Worm (Caenorhabditis elegans) whole organism, young adult: Measurements from ENCODE around the gene srsx-16.

Source experiments
- B0336.3 ChIP-seq: fragments of 200-800 bp; sonication (Bioruptor generic); IDR thresholded peaks from 2 replicates; pipeline ENCODE4 v1.3.6; 2022; ENCODE audit warnings: missing genetic modification characterization, missing compliant biosample characterization
- F37B4.10 ChIP-seq: fragments of 200-800 bp; sonication (Bioruptor generic); IDR thresholded peaks from 2 replicates; pipeline ENCODE4 v1.3.6; 2022; ENCODE audit warnings: missing genetic modification characterization, missing compliant biosample characterization
- F52B5.7 ChIP-seq: sonication (generic microtip); optimal IDR thresholded peaks from 2 replicates; lab custom pipeline; 2016; ENCODE audit warnings: mild to moderate bottlenecking, missing genetic modification characterization, missing compliant biosample characterization
- F57A8.1 ChIP-seq: fragments of 200-800 bp; sonication (Bioruptor generic); optimal IDR thresholded peaks from 2 replicates; lab custom pipeline; 2018; ENCODE audit warnings: mild to moderate bottlenecking, missing genetic modification characterization, moderate library complexity, missing compliant biosample characterization
- F57C9.4 ChIP-seq: sonication (generic microtip); optimal IDR thresholded peaks from 2 replicates; lab custom pipeline; 2017; ENCODE audit warnings: mild to moderate bottlenecking, missing genetic modification characterization, missing compliant biosample characterization
- K11D2.4 ChIP-seq: fragments of 200-800 bp; sonication (Bioruptor generic); IDR thresholded peaks from 2 replicates; pipeline ENCODE4 v1.3.6; 2022; ENCODE audit warnings: missing genetic modification reagents, missing genetic modification characterization, missing compliant biosample characterization
- Y53F4B.3 ChIP-seq: fragments of 200-800 bp; sonication (Bioruptor generic); IDR thresholded peaks from 2 replicates; pipeline ENCODE4 v1.3.6; 2022; ENCODE audit warnings: missing genetic modification reagents, missing genetic modification characterization, missing compliant biosample characterization
- Y53G8AR.9 ChIP-seq: fragments of 200-800 bp; sonication (Bioruptor generic); conservative IDR thresholded peaks from 2 replicates; pipeline ENCODE4 v1.3.6; 2022; ENCODE audit warnings: missing genetic modification reagents, missing genetic modification characterization, missing compliant biosample characterization
- atf-7 ChIP-seq: sonication (generic microtip); optimal IDR thresholded peaks from 2 replicates; lab custom pipeline; 2017; ENCODE audit warnings: mild to moderate bottlenecking, missing genetic modification characterization, missing compliant biosample characterization
- cebp-1 ChIP-seq, 2 experiments: fragments of 200-800 bp in 1 of 2; sonication (Bioruptor generic) in 1 of 2; sonication (generic microtip) in 1 of 2; IDR thresholded peaks in 1 of 2; optimal IDR thresholded peaks in 1 of 2; 2 replicates each; pipeline versions ENCODE4 v1.3.6 to Lab custom; 2017 to 2022; ENCODE audit warnings: missing compliant biosample characterization in 2 of 2, missing genetic modification characterization in 2 of 2, mild to moderate bottlenecking in 1 of 2, missing genetic modification reagents in 1 of 2, moderate library complexity in 1 of 2
- cebp-2 ChIP-seq: fragments of 200-800 bp; sonication (Bioruptor generic); IDR thresholded peaks from 2 replicates; pipeline ENCODE4 v1.3.6; 2022; ENCODE audit warnings: missing genetic modification characterization, missing compliant biosample characterization
- ceh-58 ChIP-seq: fragments of 200-800 bp; sonication (Bioruptor generic); IDR thresholded peaks from 2 replicates; pipeline ENCODE4 v1.3.6; 2022; ENCODE audit warnings: missing genetic modification characterization, missing compliant biosample characterization
- ceh-79 ChIP-seq: sonication (generic microtip); optimal IDR thresholded peaks from 2 replicates; lab custom pipeline; 2017; ENCODE audit warnings: mild to moderate bottlenecking, missing genetic modification characterization, missing compliant biosample characterization
- chd-7 ChIP-seq: sonication (generic microtip); optimal IDR thresholded peaks from 2 replicates; lab custom pipeline; 2016; ENCODE audit warnings: mild to moderate bottlenecking, missing genetic modification characterization, moderate library complexity, missing compliant biosample characterization
- dpl-1 ChIP-seq: fragments of 150-350 bp; optimal IDR thresholded peaks from 2 replicates; lab custom pipeline; 2014; ENCODE audit warnings: missing biosample characterization, missing genetic modification reagents, missing genetic modification characterization
- ekl-4 ChIP-seq: fragments of 200-800 bp; sonication (Bioruptor generic); IDR thresholded peaks from 2 replicates; pipeline ENCODE4 v1.3.6; 2022; ENCODE audit warnings: missing genetic modification reagents, missing genetic modification characterization, missing compliant biosample characterization
- him-1 ChIP-seq: sonication (generic microtip); optimal IDR thresholded peaks from 2 replicates; lab custom pipeline; 2016; ENCODE audit warnings: missing genotype, missing genetic modification reagents, missing genetic modification characterization, missing compliant biosample characterization
- hmg-1.2 ChIP-seq: fragments of 200-800 bp; sonication (Bioruptor generic); IDR thresholded peaks from 2 replicates; pipeline ENCODE4 v1.3.6; 2022; ENCODE audit warnings: missing genetic modification reagents, missing genetic modification characterization, missing compliant biosample characterization
- let-526 ChIP-seq: fragments of 200-800 bp; sonication (Bioruptor generic); IDR thresholded peaks from 2 replicates; pipeline ENCODE4 v1.3.6; 2022; ENCODE audit warnings: missing genetic modification reagents, missing genetic modification characterization, missing compliant biosample characterization
- let-607 ChIP-seq, 2 experiments: fragments of 200-800 bp in 1 of 2; sonication (Bioruptor generic) in 1 of 2; sonication (generic microtip) in 1 of 2; optimal IDR thresholded peaks; 2 replicates each; lab custom pipeline; 2016 to 2018; ENCODE audit warnings: mild to moderate bottlenecking in 2 of 2, missing compliant biosample characterization in 2 of 2, missing genetic modification characterization in 2 of 2, moderate library complexity in 2 of 2, missing genotype in 1 of 2
- lin-26 ChIP-seq: fragments of 200-800 bp; sonication (Bioruptor generic); IDR thresholded peaks from 2 replicates; pipeline ENCODE4 v1.3.6; 2022; ENCODE audit warnings: missing genetic modification reagents, missing genetic modification characterization, missing compliant biosample characterization
- lin-35 ChIP-seq, 3 experiments: fragments of 150-350 bp in 2 of 3; sonication (generic microtip) in 1 of 3; optimal IDR thresholded peaks; 2 replicates each; lab custom pipeline; 2014 to 2018; ENCODE audit warnings: missing biosample characterization in 3 of 3, missing genetic modification characterization in 3 of 3, missing genetic modification reagents in 3 of 3
- lin-40 ChIP-seq: sonication (generic microtip); optimal IDR thresholded peaks from 2 replicates; lab custom pipeline; 2016; ENCODE audit warnings: missing genetic modification characterization, mild to moderate bottlenecking, missing compliant biosample characterization, missing genotype, missing genetic modification reagents
- lin-54 ChIP-seq: fragments of 200-800 bp; sonication (Bioruptor generic); optimal IDR thresholded peaks from 2 replicates; lab custom pipeline; 2018; ENCODE audit warnings: mild to moderate bottlenecking, missing genetic modification characterization, missing compliant biosample characterization
- lsy-27 ChIP-seq: sonication (generic microtip); optimal IDR thresholded peaks from 2 replicates; lab custom pipeline; 2017; ENCODE audit warnings: missing genetic modification characterization, mild to moderate bottlenecking, missing compliant biosample characterization, antibody characterized with exemption, missing genotype, borderline replicate concordance; ENCODE audit not compliant: insufficient read depth
- madf-3 ChIP-seq: fragments of 200-800 bp; sonication (Bioruptor generic); IDR thresholded peaks from 2 replicates; pipeline ENCODE4 v1.3.6; 2022; ENCODE audit warnings: missing genetic modification reagents, missing genetic modification characterization, missing compliant biosample characterization
- nfyb-1 ChIP-seq: fragments of 200-800 bp; sonication (Bioruptor generic); IDR thresholded peaks from 2 replicates; pipeline ENCODE4 v1.3.6; 2022; ENCODE audit warnings: missing genetic modification reagents, missing genetic modification characterization, missing compliant biosample characterization
- nhr-27 ChIP-seq: fragments of 200-800 bp; sonication (Bioruptor generic); optimal IDR thresholded peaks from 2 replicates; lab custom pipeline; 2018; ENCODE audit warnings: mild to moderate bottlenecking, missing genetic modification characterization, moderate library complexity, missing compliant biosample characterization
- nhr-80 ChIP-seq: sonication (generic microtip); optimal IDR thresholded peaks from 2 replicates; lab custom pipeline; 2016; ENCODE audit warnings: missing genetic modification characterization, missing compliant biosample characterization
- pha-4 ChIP-seq: fragments of 150-350 bp; sonication (generic microtip); optimal IDR thresholded peaks from 2 replicates; lab custom pipeline; 2014; ENCODE audit warnings: missing biosample characterization, missing genetic modification reagents, missing genetic modification characterization
- repo-1 ChIP-seq: sonication (generic microtip); optimal IDR thresholded peaks from 2 replicates; lab custom pipeline; 2017; ENCODE audit warnings: mild to moderate bottlenecking, missing genetic modification characterization, missing compliant biosample characterization
- rpc-1 ChIP-seq, 2 experiments: fragments of 150-350 bp in 1 of 2; sonication (generic microtip) in 1 of 2; optimal IDR thresholded peaks; 2 replicates each; lab custom pipeline; 2014 to 2018; ENCODE audit warnings: missing biosample characterization in 1 of 2, missing genetic modification characterization in 1 of 2, missing genetic modification reagents in 1 of 2, missing genotype in 1 of 2
- snpc-1.3 ChIP-seq: sonication (generic microtip); optimal IDR thresholded peaks from 2 replicates; lab custom pipeline; 2017; ENCODE audit warnings: missing genetic modification characterization, mild to moderate bottlenecking, missing compliant biosample characterization, antibody characterized with exemption, moderate library complexity, missing genotype, missing genetic modification reagents; ENCODE audit not compliant: insufficient read depth
- snpc-4 ChIP-seq, 5 experiments: fragments of 150-350 bp in 1 of 5; sonication (generic microtip) in 4 of 5; optimal IDR thresholded peaks; 2 replicates each; lab custom pipeline; 2014 to 2018; ENCODE audit warnings: missing genetic modification characterization in 5 of 5, missing biosample characterization in 3 of 5, antibody characterized with exemption in 2 of 5, mild to moderate bottlenecking in 2 of 5, missing compliant biosample characterization in 2 of 5, missing genotype in 2 of 5, moderate library complexity in 2 of 5, missing genetic modification reagents in 1 of 5
- sptf-2 ChIP-seq: fragments of 200-800 bp; sonication (Bioruptor generic); optimal IDR thresholded peaks from 2 replicates; lab custom pipeline; 2018; ENCODE audit warnings: mild to moderate bottlenecking, missing genetic modification characterization, missing compliant biosample characterization
- zfh-2 ChIP-seq: fragments of 200-800 bp; sonication (Bioruptor generic); conservative IDR thresholded peaks from 2 replicates; pipeline ENCODE4 v1.3.6; 2022; ENCODE audit warnings: missing genetic modification reagents, missing genetic modification characterization, missing compliant biosample characterization

The srsx-16 gene

DNA sequence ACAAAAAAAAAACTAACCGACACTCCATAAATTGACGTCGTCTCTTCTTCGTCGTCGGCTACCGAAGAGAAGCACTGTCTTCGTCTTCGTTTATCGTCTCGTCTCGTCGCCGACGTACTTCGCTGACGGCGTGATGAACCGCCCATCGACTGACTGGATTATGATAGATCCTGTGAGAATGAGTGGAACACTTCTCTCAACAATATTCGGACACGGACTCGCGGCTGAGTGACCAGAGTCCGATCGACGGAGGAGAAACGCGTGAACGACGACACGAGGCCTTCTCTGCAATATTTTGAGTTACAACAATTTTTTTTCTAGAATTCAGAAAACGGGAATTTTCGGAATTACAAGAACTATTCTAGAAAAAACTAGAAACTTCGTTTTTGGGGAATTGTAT lies 40.7 kb upstream of the srsx-16 start, which contains the start of gene skn-1:
skn-1 (minus strand) TSS at position 146 of the 400 bp plus-strand sequence.
- TF ChIP-seq cebp-1 (GFP tag; IDR thresholded peaks at IDR 0.05; lab: Robert Waterston, UW) (0 out of 2 replicates have a peak, but pooled peaks have one; percentile 20), cebp-1 (tag; optimal IDR thresholded peaks at IDR 0.05; lab: Kevin White, UChicago) (peak; percentile 13), lsy-27 (no peak), B0336.3 (GFP tag; lab: Robert Waterston, UW) (peak; percentile 26; the same call in 1 of the 2 replicates), nfyb-1 (GFP tag; lab: Robert Waterston, UW) (peak; percentile 76; the same call in 1 of the 2 replicates), madf-3 (GFP tag; lab: Robert Waterston, UW) (0 out of 2 replicates have a peak, but pooled peaks have one; percentile 32), him-1 (no peak), sptf-2 (GFP tag; lab: Kevin White, UChicago) (no peak), repo-1 (tag; lab: Kevin White, UChicago) (peak; percentile 52), lin-40 (no peak), K11D2.4 (GFP tag; lab: Robert Waterston, UW) (no peak), dpl-1 (GFP tag; lab: Kevin White, UChicago) (no peak), hmg-1.2 (GFP tag; lab: Robert Waterston, UW) (no peak), lin-54 (peak; percentile 13), Y53F4B.3 (no peak), let-526 (GFP tag; lab: Robert Waterston, UW) (0 out of 2 replicates have a peak, but pooled peaks have one; percentile 21), ceh-79 (tag; lab: Kevin White, UChicago) (no peak), zfh-2 (GFP tag; lab: Robert Waterston, UW) (0 out of 2 replicates have a peak, but pooled peaks have one; percentile 12), nhr-27 (tag; lab: Kevin White, UChicago) (no peak), let-607 (tag; optimal IDR thresholded peaks at IDR 0.05; lab: Kevin White, UChicago) (no peak), F57A8.1 (GFP tag; lab: Kevin White, UChicago) (no peak)

DNA sequence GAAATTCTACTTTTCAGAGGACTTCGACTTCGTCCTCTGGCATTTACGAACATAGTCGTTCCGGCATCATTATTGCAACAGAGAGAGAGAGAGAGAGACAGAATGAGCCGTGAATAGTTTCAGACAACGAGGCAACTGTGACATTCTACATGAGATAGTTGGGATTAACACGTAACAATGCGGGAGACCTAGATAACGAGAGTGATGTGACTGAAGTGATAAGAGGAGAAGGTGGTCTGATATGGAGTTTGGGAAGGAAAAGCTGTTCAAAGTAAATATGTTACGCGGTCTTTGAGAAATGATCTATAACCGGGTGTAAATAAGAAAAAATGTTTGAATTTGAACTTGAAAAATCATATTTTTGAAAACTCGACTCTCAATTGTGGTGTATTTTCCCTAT lies 39.9 kb upstream of the srsx-16 start:
- 0 out of 2 replicates have a peak, but pooled peaks have one; percentile 22 for TF ChIP-seq ekl-4 (GFP tag; lab: Robert Waterston, UW)
- TF ChIP-seq madf-3 (GFP tag; lab: Robert Waterston, UW): no peak
- TF ChIP-seq cebp-1 (GFP tag; IDR thresholded peaks at IDR 0.05; lab: Robert Waterston, UW): 0 out of 2 replicates have a peak, but pooled peaks have one; percentile 31
- peak; percentile 27 for TF ChIP-seq cebp-1 (tag; optimal IDR thresholded peaks at IDR 0.05; lab: Kevin White, UChicago)
- TF ChIP-seq hmg-1.2 (GFP tag; lab: Robert Waterston, UW): peak; percentile 40; the same call in 1 of the 2 replicates
- peak; percentile 48 for TF ChIP-seq nhr-80 (tag; lab: Kevin White, UChicago)
- no peak for TF ChIP-seq snpc-1.3
- no peak for TF ChIP-seq Y53G8AR.9 (GFP tag; lab: Robert Waterston, UW)
- TF ChIP-seq lin-26 (GFP tag; lab: Robert Waterston, UW): no peak
- no peak for TF ChIP-seq F37B4.10
- peak; percentile 43; the same call in 1 of the 2 replicates for TF ChIP-seq nfyb-1 (GFP tag; lab: Robert Waterston, UW)
- no peak for TF ChIP-seq chd-7

DNA sequence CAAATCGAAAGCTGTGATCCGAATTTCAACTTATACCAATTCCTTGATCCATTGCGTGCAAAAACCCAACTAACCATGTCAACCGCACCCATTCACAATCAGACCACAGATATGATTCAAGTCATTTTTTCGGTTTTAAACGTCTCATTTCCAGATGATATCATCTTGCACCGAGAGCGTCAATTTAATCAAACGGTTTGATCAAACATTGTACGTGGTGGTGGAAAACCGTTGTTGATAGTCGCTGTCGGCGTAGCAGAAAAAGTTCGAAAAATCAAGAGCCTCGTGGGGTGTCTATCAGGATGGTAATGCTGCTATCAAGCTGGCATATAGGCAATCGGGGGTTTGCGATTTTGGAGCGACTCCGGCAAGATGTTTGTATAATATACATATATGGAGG lies 39.4 kb upstream of the srsx-16 start:
- TF ChIP-seq B0336.3 (GFP tag; lab: Robert Waterston, UW): 0 out of 2 replicates have a peak, but pooled peaks have one; percentile 17
- no peak for TF ChIP-seq F52B5.7 (tag; lab: Kevin White, UChicago)
- peak; percentile 54 for TF ChIP-seq atf-7
- TF ChIP-seq nhr-80 (tag; lab: Kevin White, UChicago): peak; percentile 62
- TF ChIP-seq lin-35 (GFP tag; optimal IDR thresholded peaks at IDR 0.05; lab: Kevin White, UChicago): no peak
- TF ChIP-seq him-1: no peak

DNA sequence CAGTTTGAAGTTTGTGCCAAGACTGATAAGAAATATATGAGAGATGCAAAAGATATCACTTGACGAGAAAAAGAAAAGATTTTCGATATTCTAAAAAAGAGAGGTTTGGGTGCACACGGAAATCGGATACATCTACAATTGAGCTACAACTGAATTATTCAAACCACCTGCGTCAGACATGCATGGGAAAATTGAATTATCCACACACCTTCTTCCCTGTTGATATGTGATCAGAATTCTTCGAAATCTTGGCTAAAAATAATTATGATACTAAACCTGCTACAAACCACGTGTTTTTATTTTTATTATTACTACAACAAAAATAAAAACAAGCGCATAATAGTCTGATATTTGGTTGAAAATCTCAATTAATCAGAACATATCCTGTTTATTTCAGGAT lies 38.7 kb upstream of the srsx-16 start:
- TF ChIP-seq pha-4: no peak
- no peak for TF ChIP-seq cebp-2 (GFP tag; lab: Robert Waterston, UW)
- TF ChIP-seq ceh-58 (GFP tag; lab: Robert Waterston, UW): no peak
- TF ChIP-seq F57C9.4 (tag; lab: Kevin White, UChicago): no peak
- TF ChIP-seq rpc-1 (optimal IDR thresholded peaks at IDR 0.05; lab: Kevin White, UChicago): no peak
- no peak for TF ChIP-seq rpc-1 (tag; optimal IDR thresholded peaks at IDR 0.05; lab: Kevin White, UChicago)
- no peak for TF ChIP-seq cebp-1 (GFP tag; IDR thresholded peaks at IDR 0.05; lab: Robert Waterston, UW)
- TF ChIP-seq cebp-1 (tag; optimal IDR thresholded peaks at IDR 0.05; lab: Kevin White, UChicago): no peak
- no peak for TF ChIP-seq Y53F4B.3
- TF ChIP-seq snpc-4 (GFP tag; optimal IDR thresholded peaks at IDR 0.05; lab: Kevin White, UChicago): no peak
- TF ChIP-seq snpc-4 (tag; optimal IDR thresholded peaks at IDR 0.05; lab: Kevin White, UChicago): no peak
- no peak for TF ChIP-seq nfyb-1 (GFP tag; lab: Robert Waterston, UW)
